Fruit fly (Drosophila melanogaster) whole organism, prepupa: ENCODE data around the gene Dhc62B.

ENCODE experiments used
- CG10669 ChIP-seq: fragments of 200-800 bp; sonication (Bioruptor generic); optimal IDR thresholded peaks from 3 replicates; lab custom pipeline; 2018; ENCODE audit warnings: missing biosample characterization, mild to moderate bottlenecking, missing genetic modification characterization, moderate library complexity
- CG15336 ChIP-seq: fragments of 200-800 bp; sonication (Bioruptor generic); IDR thresholded peaks from 2 replicates; pipeline ENCODE4 v1.3.6; 2022; ENCODE audit warnings: missing biosample characterization, missing genetic modification characterization
- CG31627 ChIP-seq: fragments of 200-800 bp; sonication (Bioruptor generic); optimal IDR thresholded peaks from 3 replicates; lab custom pipeline; 2016; ENCODE audit warnings: missing biosample characterization, missing genetic modification characterization
- CG34406 ChIP-seq: fragments of 200-800 bp; sonication (Bioruptor generic); optimal IDR thresholded peaks from 3 replicates; lab custom pipeline; 2016; ENCODE audit warnings: missing biosample characterization, missing genetic modification characterization
- CG3919 ChIP-seq: fragments of 200-800 bp; sonication (Bioruptor generic); optimal IDR thresholded peaks from 3 replicates; lab custom pipeline; 2016; ENCODE audit warnings: missing biosample characterization, missing genetic modification characterization
- CG6792 ChIP-seq: fragments of 200-800 bp; sonication (Bioruptor generic); optimal IDR thresholded peaks from 3 replicates; lab custom pipeline; 2016; ENCODE audit warnings: missing biosample characterization, missing genetic modification characterization
- CG6808 ChIP-seq: fragments of 200-800 bp; sonication (Bioruptor generic); optimal IDR thresholded peaks from 3 replicates; lab custom pipeline; 2017; ENCODE audit warnings: missing biosample characterization, missing genetic modification characterization, mild to moderate bottlenecking, moderate library complexity, missing genetic modification reagents
- CG7368 ChIP-seq: fragments of 200-800 bp; sonication (Bioruptor generic); optimal IDR thresholded peaks from 3 replicates; lab custom pipeline; 2016; ENCODE audit warnings: missing biosample characterization, missing genetic modification characterization
- CG8119 ChIP-seq: fragments of 200-800 bp; sonication (Bioruptor generic); IDR thresholded peaks from 3 replicates; pipeline ENCODE4 v1.3.6; 2022; ENCODE audit warnings: missing biosample characterization, missing genetic modification characterization
- CG8319 ChIP-seq: fragments of 200-800 bp; sonication (Bioruptor generic); optimal IDR thresholded peaks from 3 replicates; lab custom pipeline; 2016; ENCODE audit warnings: missing biosample characterization, missing genetic modification characterization
- CG8632 ChIP-seq: fragments of 200-800 bp; sonication (Bioruptor generic); optimal IDR thresholded peaks from 3 replicates; lab custom pipeline; 2016; ENCODE audit warnings: missing biosample characterization, missing genetic modification characterization
- CG9139 ChIP-seq: fragments of 200-800 bp; sonication (Bioruptor generic); optimal IDR thresholded peaks from 3 replicates; lab custom pipeline; 2017; ENCODE audit warnings: missing biosample characterization, mild to moderate bottlenecking, missing genetic modification characterization
- Eip75B ChIP-seq: fragments of 200-800 bp; sonication (Bioruptor generic); optimal IDR thresholded peaks from 3 replicates; lab custom pipeline; 2016; ENCODE audit warnings: missing biosample characterization, missing genetic modification characterization
- Ets21C ChIP-seq: fragments of 200-800 bp; sonication (Bioruptor generic); optimal IDR thresholded peaks from 3 replicates; lab custom pipeline; 2016; ENCODE audit warnings: missing biosample characterization, missing genetic modification characterization
- Hr39 ChIP-seq: fragments of 200-800 bp; sonication (Bioruptor generic); optimal IDR thresholded peaks from 2 replicates; lab custom pipeline; 2016; ENCODE audit warnings: missing biosample characterization, missing genetic modification characterization
- Hr4 ChIP-seq: fragments of 200-800 bp; sonication (Bioruptor generic); optimal IDR thresholded peaks from 3 replicates; lab custom pipeline; 2016; ENCODE audit warnings: missing biosample characterization, missing genetic modification characterization
- Sox14 ChIP-seq: fragments of 200-800 bp; sonication (Bioruptor generic); optimal IDR thresholded peaks from 3 replicates; lab custom pipeline; 2016; ENCODE audit warnings: missing biosample characterization, missing genetic modification characterization
- dac ChIP-seq: fragments of 200-800 bp; sonication (Bioruptor generic); optimal IDR thresholded peaks from 2 replicates; lab custom pipeline; 2017; ENCODE audit warnings: missing biosample characterization, mild to moderate bottlenecking, missing genetic modification characterization
- eg ChIP-seq: fragments of 200-800 bp; sonication (Bioruptor generic); IDR thresholded peaks from 3 replicates; pipeline ENCODE4 v1.3.6; 2022; ENCODE audit warnings: missing biosample characterization, missing genetic modification characterization
- fd59A ChIP-seq: fragments of 200-800 bp; sonication (Bioruptor generic); optimal IDR thresholded peaks from 2 replicates; lab custom pipeline; 2017; ENCODE audit warnings: missing biosample characterization, mild to moderate bottlenecking, missing genetic modification characterization, missing genetic modification reagents
- lz ChIP-seq: fragments of 200-800 bp; sonication (Bioruptor generic); optimal IDR thresholded peaks from 3 replicates; lab custom pipeline; 2016; ENCODE audit warnings: missing biosample characterization, missing genetic modification characterization
- ss ChIP-seq, 2 experiments: fragments of 200-800 bp; sonication (Bioruptor generic); optimal IDR thresholded peaks; 2 replicates in 1 of 2; 3 replicates in 1 of 2; lab custom pipeline; 2017 to 2018; ENCODE audit warnings: mild to moderate bottlenecking in 2 of 2, missing biosample characterization in 2 of 2, missing genetic modification characterization in 2 of 2, moderate library complexity in 1 of 2
- svp ChIP-seq: fragments of 200-800 bp; sonication (Bioruptor generic); peaks from one replicate; lab custom pipeline; 2016; ENCODE audit warnings: missing biosample characterization, missing genetic modification characterization
- topi ChIP-seq: fragments of 200-800 bp; sonication (Bioruptor generic); optimal IDR thresholded peaks from 3 replicates; lab custom pipeline; 2016; ENCODE audit warnings: missing biosample characterization, missing genetic modification characterization
- vri ChIP-seq: fragments of 200-800 bp; sonication (Bioruptor generic); optimal IDR thresholded peaks from 3 replicates; lab custom pipeline; 2016; ENCODE audit warnings: missing biosample characterization, mild to moderate bottlenecking, missing genetic modification characterization

Dhc62B gene

DNA sequence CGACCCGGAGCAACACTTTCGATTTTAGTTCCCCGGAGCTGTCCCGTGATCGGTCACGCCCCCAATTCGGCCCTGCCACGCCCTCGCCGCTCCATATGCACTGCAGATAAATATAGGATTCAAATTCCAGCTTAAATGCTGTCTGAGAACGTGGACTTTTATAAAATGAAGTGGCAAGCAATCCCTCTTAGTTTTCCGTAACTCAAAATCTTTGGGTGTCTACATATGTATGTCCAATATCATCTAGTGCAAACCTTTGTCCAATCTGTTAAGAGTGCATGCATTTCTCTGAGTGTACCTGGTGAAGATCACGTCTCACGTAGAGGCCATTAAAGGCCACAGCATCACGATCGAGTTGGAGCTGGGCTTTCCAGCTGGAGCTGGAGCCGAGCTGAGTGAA, 61.0 kb downstream of the Dhc62B start (continued):
- TF ChIP-seq Hr4 (GFP tag; lab: Kevin White, UChicago) (no peak), topi (peak; percentile 53), CG10669 (GFP tag; lab: Kevin White, UChicago) (peak; percentile 49), eg (GFP tag; lab: Robert Waterston, UW) (peak; percentile 46; the same call in 1 of the 3 replicates), lz (peak; percentile 46), ss (GFP tag; optimal IDR thresholded peaks at IDR 0.05; lab: Kevin White, UChicago) (no peak), vri (no peak), Hr39 (peak; percentile 29), CG6792 (GFP tag; lab: Kevin White, UChicago) (peak; percentile 32), CG8319 (GFP tag; lab: Kevin White, UChicago) (no peak), CG31627 (GFP tag; lab: Kevin White, UChicago) (peak; percentile 33), CG34406 (GFP tag; lab: Kevin White, UChicago) (peak; percentile 13), CG8119 (GFP tag; lab: Robert Waterston, UW) (peak; percentile 50; the same call in 1 of the 3 replicates), CG15336 (GFP tag; lab: Robert Waterston, UW) (peak; percentile 34; the same call in 1 of the 2 replicates), CG6808 (GFP tag; lab: Kevin White, UChicago) (peak; percentile 20), Ets21C (GFP tag; lab: Kevin White, UChicago) (no peak), fd59A (GFP tag; lab: Kevin White, UChicago) (peak; percentile 2), Sox14 (peak; percentile 23), CG9139 (GFP tag; lab: Kevin White, UChicago) (no peak), Eip75B (peak; percentile 53), CG3919 (peak; percentile 55), CG8632 (GFP tag; lab: Kevin White, UChicago) (no peak), svp (GFP tag; lab: Kevin White, UChicago) (peak; percentile 78), dac (no peak), CG7368 (peak; percentile 15)
